Worm (Caenorhabditis elegans) whole organism, young adult: ENCODE data around the gene glt-6.
A peak's percentile ranks its signal among the peaks of the same experiment; 100 is the strongest.

Experiments used
- B0019.2 ChIP-seq: fragments of 200-800 bp; sonication (Bioruptor generic); conservative IDR thresholded peaks from 2 replicates; pipeline ENCODE4 v1.3.6; 2022; ENCODE audit warnings: missing genetic modification reagents, missing genetic modification characterization, missing compliant biosample characterization
- B0336.3 ChIP-seq: fragments of 200-800 bp; sonication (Bioruptor generic); IDR thresholded peaks from 2 replicates; pipeline ENCODE4 v1.3.6; 2022; ENCODE audit warnings: missing genetic modification characterization, missing compliant biosample characterization
- C17E4.6 ChIP-seq: fragments of 200-800 bp; sonication (Bioruptor generic); IDR thresholded peaks from 2 replicates; pipeline ENCODE4 v1.3.6; 2022; ENCODE audit warnings: missing genetic modification reagents, missing genetic modification characterization, missing compliant biosample characterization
- D2030.7 ChIP-seq: fragments of 200-800 bp; sonication (Bioruptor generic); IDR thresholded peaks from 2 replicates; pipeline ENCODE4 v1.3.6; 2022; ENCODE audit warnings: missing genetic modification reagents, missing genetic modification characterization, missing compliant biosample characterization
- F33H1.4 ChIP-seq: fragments of 200-800 bp; sonication (Bioruptor generic); IDR thresholded peaks from 2 replicates; pipeline ENCODE4 v1.3.6; 2022; ENCODE audit warnings: missing genetic modification reagents, missing genetic modification characterization, missing compliant biosample characterization
- F37B4.10 ChIP-seq: fragments of 200-800 bp; sonication (Bioruptor generic); IDR thresholded peaks from 2 replicates; pipeline ENCODE4 v1.3.6; 2022; ENCODE audit warnings: missing genetic modification characterization, missing compliant biosample characterization
- F49E8.2 ChIP-seq: sonication (generic microtip); optimal IDR thresholded peaks from 3 replicates; lab custom pipeline; 2017; ENCODE audit warnings: missing genetic modification characterization, mild to moderate bottlenecking, missing compliant biosample characterization, antibody characterized with exemption, moderate library complexity; ENCODE audit not compliant: insufficient read depth
- F55B11.4 ChIP-seq: sonication (generic microtip); optimal IDR thresholded peaks from 2 replicates; lab custom pipeline; 2016; ENCODE audit warnings: missing compliant biosample characterization, missing genetic modification characterization, borderline replicate concordance; ENCODE audit not compliant: insufficient read depth
- Y53G8AR.9 ChIP-seq: fragments of 200-800 bp; sonication (Bioruptor generic); conservative IDR thresholded peaks from 2 replicates; pipeline ENCODE4 v1.3.6; 2022; ENCODE audit warnings: missing genetic modification reagents, missing genetic modification characterization, missing compliant biosample characterization
- Y67H2A.10 ChIP-seq: fragments of 200-800 bp; sonication (Bioruptor generic); conservative IDR thresholded peaks from 2 replicates; pipeline ENCODE4 v1.3.6; 2022; ENCODE audit warnings: missing genetic modification reagents, missing genetic modification characterization, missing compliant biosample characterization
- Y79H2A.3 ChIP-seq: fragments of 200-800 bp; sonication (Bioruptor generic); conservative IDR thresholded peaks from 2 replicates; pipeline ENCODE4 v1.3.6; 2022; ENCODE audit warnings: missing genetic modification reagents, missing genetic modification characterization, missing compliant biosample characterization
- ZK185.1 ChIP-seq: sonication (generic microtip); optimal IDR thresholded peaks from 2 replicates; lab custom pipeline; 2016; ENCODE audit warnings: mild to moderate bottlenecking, missing genetic modification characterization, missing compliant biosample characterization; ENCODE audit not compliant: poor library complexity, severe bottlenecking
- akir-1 ChIP-seq: fragments of 200-800 bp; sonication (Bioruptor generic); optimal IDR thresholded peaks from 2 replicates; lab custom pipeline; 2018; ENCODE audit warnings: mild to moderate bottlenecking, missing genetic modification characterization, moderate library complexity, missing compliant biosample characterization
- aptf-2 ChIP-seq: fragments of 200-800 bp; sonication (Bioruptor generic); conservative IDR thresholded peaks from 2 replicates; pipeline ENCODE4 v1.3.6; 2022; ENCODE audit warnings: missing genetic modification reagents, missing genetic modification characterization, missing compliant biosample characterization
- athp-1 ChIP-seq: sonication (generic microtip); optimal IDR thresholded peaks from 2 replicates; lab custom pipeline; 2017; ENCODE audit warnings: mild to moderate bottlenecking, missing genetic modification characterization, missing compliant biosample characterization
- ceh-100 ChIP-seq: fragments of 200-800 bp; sonication (Bioruptor generic); IDR thresholded peaks from 2 replicates; pipeline ENCODE4 v1.3.6; 2022; ENCODE audit warnings: missing genetic modification reagents, missing genetic modification characterization, missing compliant biosample characterization
- ceh-79 ChIP-seq: sonication (generic microtip); optimal IDR thresholded peaks from 2 replicates; lab custom pipeline; 2017; ENCODE audit warnings: mild to moderate bottlenecking, missing genetic modification characterization, missing compliant biosample characterization
- ceh-91 ChIP-seq: fragments of 200-800 bp; sonication (Bioruptor generic); IDR thresholded peaks from 2 replicates; pipeline ENCODE4 v1.3.6; 2022; ENCODE audit warnings: missing genetic modification reagents, missing genetic modification characterization, missing compliant biosample characterization
- die-1 ChIP-seq: sonication (generic microtip); optimal IDR thresholded peaks from 2 replicates; lab custom pipeline; 2016; ENCODE audit warnings: missing genotype, mild to moderate bottlenecking, missing genetic modification characterization, missing compliant biosample characterization
- dox-1 ChIP-seq: fragments of 200-800 bp; sonication (Bioruptor generic); IDR thresholded peaks from 2 replicates; pipeline ENCODE4 v1.3.6; 2022; ENCODE audit warnings: missing genetic modification reagents, missing genetic modification characterization, missing compliant biosample characterization
- ekl-4 ChIP-seq: fragments of 200-800 bp; sonication (Bioruptor generic); IDR thresholded peaks from 2 replicates; pipeline ENCODE4 v1.3.6; 2022; ENCODE audit warnings: missing genetic modification reagents, missing genetic modification characterization, missing compliant biosample characterization
- fkh-3 ChIP-seq: sonication (generic microtip); optimal IDR thresholded peaks from 2 replicates; lab custom pipeline; 2016; ENCODE audit warnings: mild to moderate bottlenecking, missing genetic modification characterization, missing compliant biosample characterization
- hlh-26 ChIP-seq: fragments of 200-800 bp; sonication (Bioruptor generic); conservative IDR thresholded peaks from 2 replicates; pipeline ENCODE4 v1.3.6; 2022; ENCODE audit warnings: missing genetic modification reagents, missing genetic modification characterization, missing compliant biosample characterization
- hmg-1.2 ChIP-seq: fragments of 200-800 bp; sonication (Bioruptor generic); IDR thresholded peaks from 2 replicates; pipeline ENCODE4 v1.3.6; 2022; ENCODE audit warnings: missing genetic modification reagents, missing genetic modification characterization, missing compliant biosample characterization
- hrde-1 ChIP-seq: sonication (generic microtip); optimal IDR thresholded peaks from 2 replicates; lab custom pipeline; 2016; ENCODE audit warnings: missing genetic modification characterization, mild to moderate bottlenecking, missing compliant biosample characterization, moderate library complexity, missing genotype, missing genetic modification reagents, borderline replicate concordance
- hsf-1 ChIP-seq: fragments of 200-800 bp; sonication (Bioruptor generic); IDR thresholded peaks from 2 replicates; pipeline ENCODE4 v1.3.6; 2022; ENCODE audit warnings: missing genetic modification reagents, missing genetic modification characterization, missing compliant biosample characterization
- lin-35 ChIP-seq, 3 experiments: fragments of 150-350 bp in 2 of 3; sonication (generic microtip) in 1 of 3; optimal IDR thresholded peaks; 2 replicates each; lab custom pipeline; 2014 to 2018; ENCODE audit warnings: missing biosample characterization in 3 of 3, missing genetic modification characterization in 3 of 3, missing genetic modification reagents in 3 of 3
- lir-1 ChIP-seq: fragments of 200-800 bp; sonication (Bioruptor generic); conservative IDR thresholded peaks from 2 replicates; pipeline ENCODE4 v1.3.6; 2022; ENCODE audit warnings: missing genetic modification reagents, missing genetic modification characterization, missing compliant biosample characterization
- lsl-1 ChIP-seq: fragments of 200-800 bp; sonication (Bioruptor generic); optimal IDR thresholded peaks from 2 replicates; lab custom pipeline; 2018; ENCODE audit warnings: mild to moderate bottlenecking, missing genetic modification characterization, moderate library complexity, missing compliant biosample characterization
- madf-3 ChIP-seq: fragments of 200-800 bp; sonication (Bioruptor generic); IDR thresholded peaks from 2 replicates; pipeline ENCODE4 v1.3.6; 2022; ENCODE audit warnings: missing genetic modification reagents, missing genetic modification characterization, missing compliant biosample characterization
- madf-6 ChIP-seq: fragments of 200-800 bp; sonication (Bioruptor generic); IDR thresholded peaks from 2 replicates; pipeline ENCODE4 v1.3.6; 2022; ENCODE audit warnings: missing genetic modification reagents, missing genetic modification characterization, missing compliant biosample characterization
- madf-8 ChIP-seq: fragments of 200-800 bp; sonication (Bioruptor generic); conservative IDR thresholded peaks from 2 replicates; pipeline ENCODE4 v1.3.6; 2022; ENCODE audit warnings: missing genetic modification reagents, missing genetic modification characterization, missing compliant biosample characterization
- mxl-1 ChIP-seq: sonication (generic microtip); optimal IDR thresholded peaks from 2 replicates; lab custom pipeline; 2016; ENCODE audit warnings: missing genetic modification characterization, missing compliant biosample characterization
- nhr-120 ChIP-seq: fragments of 200-800 bp; sonication (Bioruptor generic); IDR thresholded peaks from 2 replicates; pipeline ENCODE4 v1.3.6; 2022; ENCODE audit warnings: missing genetic modification characterization, missing compliant biosample characterization
- nhr-179 ChIP-seq: sonication (generic microtip); optimal IDR thresholded peaks from 2 replicates; lab custom pipeline; 2016; ENCODE audit warnings: mild to moderate bottlenecking, missing genetic modification characterization, missing compliant biosample characterization
- snpc-1.3 ChIP-seq: sonication (generic microtip); optimal IDR thresholded peaks from 2 replicates; lab custom pipeline; 2017; ENCODE audit warnings: missing genetic modification characterization, mild to moderate bottlenecking, missing compliant biosample characterization, antibody characterized with exemption, moderate library complexity, missing genotype, missing genetic modification reagents; ENCODE audit not compliant: insufficient read depth
- tbp1 ChIP-seq: fragments of 200-800 bp; sonication (Bioruptor generic); optimal IDR thresholded peaks from 2 replicates; lab custom pipeline; 2018; ENCODE audit warnings: mild to moderate bottlenecking, missing genetic modification characterization, missing compliant biosample characterization
- tlf-1 ChIP-seq: fragments of 200-800 bp; sonication (Bioruptor generic); optimal IDR thresholded peaks from 2 replicates; lab custom pipeline; 2018; ENCODE audit warnings: mild to moderate bottlenecking, missing genetic modification characterization, missing compliant biosample characterization
- unc-130 ChIP-seq: sonication (generic microtip); optimal IDR thresholded peaks from 2 replicates; lab custom pipeline; 2016; ENCODE audit warnings: missing genetic modification reagents, missing genetic modification characterization, missing compliant biosample characterization
- xnd-1 ChIP-seq: sonication (generic microtip); optimal IDR thresholded peaks from 2 replicates; lab custom pipeline; 2016; ENCODE audit warnings: missing genotype, missing genetic modification reagents, missing genetic modification characterization, missing compliant biosample characterization
- ztf-28 ChIP-seq: fragments of 200-800 bp; sonication (Bioruptor generic); IDR thresholded peaks from 2 replicates; pipeline ENCODE4 v1.3.6; 2022; ENCODE audit warnings: missing genetic modification reagents, missing genetic modification characterization, missing compliant biosample characterization

The glt-6 gene

ce11 chrIV:7473159-7473649 is 30.2 kb upstream of the glt-6 start, which contains the start of the genes plk-3 and F55G1.6 (continued):
- TF ChIP-seq nhr-120 (GFP tag; lab: Robert Waterston, UW), result no peak

DNA sequence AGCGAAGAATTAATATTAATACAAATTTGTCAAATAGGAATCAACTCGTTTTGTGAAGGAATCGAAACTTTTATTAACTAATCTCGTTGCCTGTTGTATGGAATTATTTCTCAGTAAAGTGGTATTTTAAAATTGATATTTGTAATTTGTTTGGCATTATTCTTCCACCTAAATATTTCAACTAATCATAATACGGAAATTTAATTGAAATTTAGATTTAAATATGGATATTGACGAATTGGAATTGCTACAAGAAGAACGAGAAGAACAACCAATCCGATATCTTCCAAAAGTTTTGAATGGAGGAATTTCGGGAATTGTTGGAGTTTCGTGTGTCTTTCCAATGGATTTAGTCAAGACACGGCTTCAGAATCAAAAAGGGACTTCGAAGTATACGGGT is 28.6 kb upstream of the glt-6 start, which contains the start of gene slc-25A18.2:
Gene slc-25A18.2, plus strand, starts transcription at position 216 of the 400 bp plus-strand sequence.
- TF ChIP-seq fkh-3 (tag; lab: Kevin White, UChicago), result no peak
- TF ChIP-seq Y67H2A.10, result no peak
- TF ChIP-seq xnd-1 (tag; lab: Kevin White, UChicago), result no peak
- no peak for TF ChIP-seq ZK185.1 (tag; lab: Kevin White, UChicago)

DNA sequence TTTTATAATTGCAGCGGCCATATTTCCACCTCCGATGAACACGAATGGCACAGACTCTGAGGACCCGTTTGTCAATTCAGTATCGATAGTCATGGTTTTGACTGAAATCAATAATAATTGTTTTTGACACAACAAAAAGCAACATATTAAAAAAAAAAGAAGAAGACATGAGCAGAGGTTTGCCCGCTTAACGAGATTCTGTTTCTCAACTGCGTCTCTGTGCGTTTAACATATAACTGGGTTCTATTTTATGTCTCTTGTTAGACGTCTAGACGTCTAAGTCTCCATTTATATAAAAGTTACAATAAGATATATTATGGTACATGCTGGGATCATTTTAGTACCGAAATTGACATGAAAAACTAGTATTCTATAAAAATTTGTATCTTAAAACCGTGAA is 26.2 kb upstream of the glt-6 start, which contains the start of gene pycr-4:
Gene pycr-4, minus strand, starts transcription at position 101 of the 400 bp plus-strand sequence.
- TF ChIP-seq nhr-179 (no peak), hmg-1.2 (GFP tag; lab: Robert Waterston, UW) (peak; percentile 36; the same call in 1 of the 2 replicates)

ce11 chrIV:7477697-7478096 is 25.7 kb upstream of the glt-6 start:
- TF ChIP-seq die-1 (tag; lab: Kevin White, UChicago), result no peak
- peak; percentile 95 for TF ChIP-seq xnd-1 (tag; lab: Kevin White, UChicago)
- TF ChIP-seq F37B4.10, result no peak
- TF ChIP-seq nhr-120 (GFP tag; lab: Robert Waterston, UW), result no peak
- peak; percentile 48; the same call in 1 of the 2 replicates for TF ChIP-seq lir-1 (GFP tag; lab: Robert Waterston, UW)
- peak; percentile 92 for TF ChIP-seq ceh-91
- peak; percentile 79 for TF ChIP-seq tlf-1
- TF ChIP-seq C17E4.6 (GFP tag; lab: Robert Waterston, UW), result peak; percentile 59; the same call in 1 of the 2 replicates
- peak; percentile 73; the same call in 1 of the 2 replicates for TF ChIP-seq hsf-1
- TF ChIP-seq B0336.3 (GFP tag; lab: Robert Waterston, UW), result 0 out of 2 replicates have a peak, but pooled peaks have one; percentile 17
- TF ChIP-seq lsl-1 (GFP tag; lab: Kevin White, UChicago), result peak; percentile 98
- TF ChIP-seq unc-130 (GFP tag; lab: Kevin White, UChicago), result peak; percentile 79
- peak; percentile 37 for TF ChIP-seq athp-1 (tag; lab: Kevin White, UChicago)
- peak; percentile 72 for TF ChIP-seq ekl-4 (GFP tag; lab: Robert Waterston, UW)
- TF ChIP-seq Y53G8AR.9 (GFP tag; lab: Robert Waterston, UW), result 0 out of 2 replicates have a peak, but pooled peaks have one; percentile 42
- no peak for TF ChIP-seq mxl-1 (tag; lab: Kevin White, UChicago)
- TF ChIP-seq lin-35 (GFP tag; optimal IDR thresholded peaks at IDR 0.05; lab: Kevin White, UChicago), result peak in 2 of 3 experiments; percentile 25 to 64
- peak; percentile 69 for TF ChIP-seq hrde-1 (tag; lab: Kevin White, UChicago)
- peak; percentile 98 for TF ChIP-seq F33H1.4 (GFP tag; lab: Robert Waterston, UW)
- no peak for TF ChIP-seq akir-1 (GFP tag; lab: Kevin White, UChicago)
- TF ChIP-seq F49E8.2 (tag; lab: Kevin White, UChicago), result peak; percentile 84
- no peak for TF ChIP-seq F55B11.4 (tag; lab: Kevin White, UChicago)
- TF ChIP-seq madf-3, result peak; percentile 89
- peak; percentile 88 for TF ChIP-seq dox-1 (GFP tag; lab: Robert Waterston, UW)
- no peak for TF ChIP-seq hlh-26 (GFP tag; lab: Robert Waterston, UW)
- peak; percentile 69 for TF ChIP-seq tbp1 (GFP tag; lab: Kevin White, UChicago)
- TF ChIP-seq ztf-28 (GFP tag; lab: Robert Waterston, UW), result peak; percentile 67; the same call in 1 of the 2 replicates
- TF ChIP-seq ceh-100 (GFP tag; lab: Robert Waterston, UW), result no peak
- no peak for TF ChIP-seq Y79H2A.3 (GFP tag; lab: Robert Waterston, UW)
- peak; percentile 50 for TF ChIP-seq snpc-1.3
- TF ChIP-seq Y67H2A.10, result peak; percentile 56; the same call in 1 of the 2 replicates
- no peak for TF ChIP-seq ceh-79
- no peak for TF ChIP-seq aptf-2 (GFP tag; lab: Robert Waterston, UW)
- TF ChIP-seq madf-6 (GFP tag; lab: Robert Waterston, UW), result peak; percentile 99
- peak; percentile 88 for TF ChIP-seq B0019.2 (GFP tag; lab: Robert Waterston, UW)
- peak; percentile 93 for TF ChIP-seq D2030.7 (GFP tag; lab: Robert Waterston, UW)
- peak; percentile 95 for TF ChIP-seq madf-8 (GFP tag; lab: Robert Waterston, UW)
